Fruit fly (Drosophila melanogaster) whole organism, prepupa: Measurements from ENCODE around the gene abd-A.

Experiments used
- Blimp-1 ChIP-seq: fragments of 200-800 bp; sonication (Bioruptor generic); optimal IDR thresholded peaks from 3 replicates; lab custom pipeline; 2017; ENCODE audit warnings: missing biosample characterization, missing genetic modification characterization, mild to moderate bottlenecking, moderate library complexity, missing genetic modification reagents
- CG11294 ChIP-seq: fragments of 200-800 bp; sonication (Bioruptor generic); IDR thresholded peaks from 2 replicates; pipeline ENCODE4 v1.3.6; 2022; ENCODE audit warnings: missing biosample characterization, missing genetic modification characterization
- CG15336 ChIP-seq: fragments of 200-800 bp; sonication (Bioruptor generic); IDR thresholded peaks from 2 replicates; pipeline ENCODE4 v1.3.6; 2022; ENCODE audit warnings: missing biosample characterization, missing genetic modification characterization
- CG16779 ChIP-seq: fragments of 200-800 bp; sonication (Bioruptor generic); optimal IDR thresholded peaks from 3 replicates; lab custom pipeline; 2017; ENCODE audit warnings: missing biosample characterization, mild to moderate bottlenecking, missing genetic modification characterization
- CG3032 ChIP-seq: fragments of 200-800 bp; optimal IDR thresholded peaks from 2 replicates; lab custom pipeline; 2019; ENCODE audit warnings: missing biosample characterization, mild to moderate bottlenecking, missing genetic modification characterization, moderate library complexity
- CG31627 ChIP-seq: fragments of 200-800 bp; sonication (Bioruptor generic); optimal IDR thresholded peaks from 3 replicates; lab custom pipeline; 2016; ENCODE audit warnings: missing biosample characterization, missing genetic modification characterization
- CG32006 ChIP-seq: fragments of 200-800 bp; sonication (Bioruptor generic); optimal IDR thresholded peaks from 3 replicates; lab custom pipeline; 2017; ENCODE audit warnings: missing biosample characterization, mild to moderate bottlenecking, missing genetic modification characterization
- CG34406 ChIP-seq: fragments of 200-800 bp; sonication (Bioruptor generic); optimal IDR thresholded peaks from 3 replicates; lab custom pipeline; 2016; ENCODE audit warnings: missing biosample characterization, missing genetic modification characterization
- CG3919 ChIP-seq: fragments of 200-800 bp; sonication (Bioruptor generic); optimal IDR thresholded peaks from 3 replicates; lab custom pipeline; 2016; ENCODE audit warnings: missing biosample characterization, missing genetic modification characterization
- CG6163 ChIP-seq: fragments of 200-800 bp; sonication (Bioruptor generic); IDR thresholded peaks from 3 replicates; pipeline ENCODE4 v1.3.6; 2022; ENCODE audit warnings: missing biosample characterization, missing genetic modification characterization
- CG6792 ChIP-seq: fragments of 200-800 bp; sonication (Bioruptor generic); optimal IDR thresholded peaks from 3 replicates; lab custom pipeline; 2016; ENCODE audit warnings: missing biosample characterization, missing genetic modification characterization
- CG6808 ChIP-seq: fragments of 200-800 bp; sonication (Bioruptor generic); optimal IDR thresholded peaks from 3 replicates; lab custom pipeline; 2017; ENCODE audit warnings: missing biosample characterization, missing genetic modification characterization, mild to moderate bottlenecking, moderate library complexity, missing genetic modification reagents
- CG8119 ChIP-seq: fragments of 200-800 bp; sonication (Bioruptor generic); IDR thresholded peaks from 3 replicates; pipeline ENCODE4 v1.3.6; 2022; ENCODE audit warnings: missing biosample characterization, missing genetic modification characterization
- CG8319 ChIP-seq: fragments of 200-800 bp; sonication (Bioruptor generic); optimal IDR thresholded peaks from 3 replicates; lab custom pipeline; 2016; ENCODE audit warnings: missing biosample characterization, missing genetic modification characterization
- Eip75B ChIP-seq: fragments of 200-800 bp; sonication (Bioruptor generic); optimal IDR thresholded peaks from 3 replicates; lab custom pipeline; 2016; ENCODE audit warnings: missing biosample characterization, missing genetic modification characterization
- Eip78C ChIP-seq: fragments of 200-800 bp; sonication (Bioruptor generic); peaks from one replicate; lab custom pipeline; 2016; ENCODE audit warnings: missing biosample characterization, missing genetic modification characterization
- Ets21C ChIP-seq: fragments of 200-800 bp; sonication (Bioruptor generic); optimal IDR thresholded peaks from 3 replicates; lab custom pipeline; 2016; ENCODE audit warnings: missing biosample characterization, missing genetic modification characterization
- Ets96B ChIP-seq: fragments of 200-800 bp; optimal IDR thresholded peaks from 2 replicates; lab custom pipeline; 2019; ENCODE audit warnings: missing biosample characterization, mild to moderate bottlenecking, missing genetic modification characterization, moderate library complexity
- Hr38 ChIP-seq: sonication (Bioruptor generic); optimal IDR thresholded peaks from 2 replicates; lab custom pipeline; 2016; ENCODE audit warnings: missing biosample characterization, missing genetic modification characterization
- Lpt ChIP-seq: fragments of 200-800 bp; sonication (Bioruptor generic); optimal IDR thresholded peaks from 3 replicates; lab custom pipeline; 2016; ENCODE audit warnings: missing biosample characterization, missing genetic modification characterization
- Met ChIP-seq: fragments of 200-800 bp; sonication (Bioruptor generic); optimal IDR thresholded peaks from 3 replicates; lab custom pipeline; 2016; ENCODE audit warnings: missing biosample characterization, missing genetic modification characterization
- OdsH ChIP-seq: fragments of 200-800 bp; sonication (Bioruptor generic); optimal IDR thresholded peaks from 3 replicates; lab custom pipeline; 2016; ENCODE audit warnings: missing biosample characterization, missing genetic modification characterization
- Smox ChIP-seq: fragments of 200-800 bp; sonication (Bioruptor generic); optimal IDR thresholded peaks from 3 replicates; lab custom pipeline; 2016; ENCODE audit warnings: missing biosample characterization, missing genetic modification characterization
- Sox15 ChIP-seq: fragments of 200-800 bp; sonication (Bioruptor generic); optimal IDR thresholded peaks from 3 replicates; lab custom pipeline; 2016; ENCODE audit warnings: missing biosample characterization, missing genetic modification characterization
- achi ChIP-seq: fragments of 200-800 bp; sonication (Bioruptor generic); optimal IDR thresholded peaks from 3 replicates; lab custom pipeline; 2016; ENCODE audit warnings: missing biosample characterization, missing genetic modification characterization
- dsx ChIP-seq: fragments of 200-800 bp; optimal IDR thresholded peaks from 3 replicates; lab custom pipeline; 2019; ENCODE audit warnings: missing biosample characterization, mild to moderate bottlenecking, missing genetic modification characterization, moderate library complexity; ENCODE audit not compliant: poor library complexity, severe bottlenecking
- eg ChIP-seq: fragments of 200-800 bp; sonication (Bioruptor generic); IDR thresholded peaks from 3 replicates; pipeline ENCODE4 v1.3.6; 2022; ENCODE audit warnings: missing biosample characterization, missing genetic modification characterization
- esn ChIP-seq: fragments of 200-800 bp; sonication (Bioruptor generic); optimal IDR thresholded peaks from 2 replicates; lab custom pipeline; 2016; ENCODE audit warnings: missing biosample characterization, mild to moderate bottlenecking, missing genetic modification characterization, moderate library complexity
- fd59A ChIP-seq: fragments of 200-800 bp; sonication (Bioruptor generic); optimal IDR thresholded peaks from 2 replicates; lab custom pipeline; 2017; ENCODE audit warnings: missing biosample characterization, mild to moderate bottlenecking, missing genetic modification characterization, missing genetic modification reagents
- fd85E ChIP-seq: fragments of 200-800 bp; sonication (Bioruptor generic); optimal IDR thresholded peaks from 3 replicates; lab custom pipeline; 2016; ENCODE audit warnings: missing biosample characterization, missing genetic modification characterization
- fkh ChIP-seq: fragments of 200-800 bp; sonication (Bioruptor generic); optimal IDR thresholded peaks from 3 replicates; lab custom pipeline; 2017; ENCODE audit warnings: missing biosample characterization, mild to moderate bottlenecking, missing genetic modification characterization, moderate library complexity
- net ChIP-seq: fragments of 200-800 bp; sonication (Bioruptor generic); optimal IDR thresholded peaks from 3 replicates; lab custom pipeline; 2016; ENCODE audit warnings: missing biosample characterization, missing genetic modification characterization
- pdm3 ChIP-seq: fragments of 200-800 bp; sonication (Bioruptor generic); optimal IDR thresholded peaks from 3 replicates; lab custom pipeline; 2016; ENCODE audit warnings: missing biosample characterization, missing genetic modification characterization
- spab ChIP-seq: fragments of 200-800 bp; sonication (Bioruptor generic); optimal IDR thresholded peaks from 2 replicates; lab custom pipeline; 2017; ENCODE audit warnings: missing biosample characterization, mild to moderate bottlenecking, missing genetic modification characterization, missing genetic modification reagents
- ss ChIP-seq, 2 experiments: fragments of 200-800 bp; sonication (Bioruptor generic); optimal IDR thresholded peaks; 2 replicates in 1 of 2; 3 replicates in 1 of 2; lab custom pipeline; 2017 to 2018; ENCODE audit warnings: mild to moderate bottlenecking in 2 of 2, missing biosample characterization in 2 of 2, missing genetic modification characterization in 2 of 2, moderate library complexity in 1 of 2
- svp ChIP-seq: fragments of 200-800 bp; sonication (Bioruptor generic); peaks from one replicate; lab custom pipeline; 2016; ENCODE audit warnings: missing biosample characterization, missing genetic modification characterization
- topi ChIP-seq: fragments of 200-800 bp; sonication (Bioruptor generic); optimal IDR thresholded peaks from 3 replicates; lab custom pipeline; 2016; ENCODE audit warnings: missing biosample characterization, missing genetic modification characterization

abd-A gene

DNA sequence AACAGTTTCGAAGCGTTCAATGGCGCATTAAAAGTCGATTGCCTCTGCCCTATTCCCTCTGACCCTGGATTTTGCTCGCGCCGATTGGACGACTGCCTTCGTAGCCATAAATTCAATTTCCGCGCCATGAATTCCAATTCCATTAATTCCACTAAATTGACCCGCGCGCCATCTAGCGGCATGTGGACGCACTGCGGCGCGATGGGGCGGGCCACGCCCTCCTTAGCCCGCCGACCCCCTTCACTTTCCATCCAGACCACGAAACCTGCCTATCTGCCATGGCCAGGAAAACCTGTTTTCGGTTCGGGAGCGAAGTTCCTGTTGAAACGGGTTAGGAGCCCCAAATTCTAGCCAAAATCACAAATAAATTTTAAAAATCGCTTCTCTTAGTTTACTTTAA, 47.4 kb downstream of the abd-A start:
- TF ChIP-seq Ets96B (tag; lab: Kevin White, UChicago) (no peak), CG8119 (GFP tag; lab: Robert Waterston, UW) (no peak), CG31627 (GFP tag; lab: Kevin White, UChicago) (no peak), CG15336 (GFP tag; lab: Robert Waterston, UW) (no peak), CG11294 (no peak), CG3919 (GFP tag; lab: Kevin White, UChicago) (peak; percentile 50), Blimp-1 (GFP tag; lab: Kevin White, UChicago) (peak; percentile 18), ss (GFP tag; optimal IDR thresholded peaks at IDR 0.05; lab: Kevin White, UChicago) (peak in 1 of 2 experiments; percentile 4), CG6163 (GFP tag; lab: Robert Waterston, UW) (peak; percentile 39; the same call in 1 of the 3 replicates), OdsH (no peak), CG3032 (tag; lab: Kevin White, UChicago) (no peak), topi (GFP tag; lab: Kevin White, UChicago) (no peak), Eip78C (GFP tag; lab: Kevin White, UChicago) (no peak), Met (GFP tag; lab: Kevin White, UChicago) (peak; percentile 1), fd59A (GFP tag; lab: Kevin White, UChicago) (no peak), Smox (GFP tag; lab: Kevin White, UChicago) (no peak), eg (0 out of 3 replicates have a peak, but pooled peaks have one; percentile 14), svp (GFP tag; lab: Kevin White, UChicago) (peak; percentile 54)

DNA sequence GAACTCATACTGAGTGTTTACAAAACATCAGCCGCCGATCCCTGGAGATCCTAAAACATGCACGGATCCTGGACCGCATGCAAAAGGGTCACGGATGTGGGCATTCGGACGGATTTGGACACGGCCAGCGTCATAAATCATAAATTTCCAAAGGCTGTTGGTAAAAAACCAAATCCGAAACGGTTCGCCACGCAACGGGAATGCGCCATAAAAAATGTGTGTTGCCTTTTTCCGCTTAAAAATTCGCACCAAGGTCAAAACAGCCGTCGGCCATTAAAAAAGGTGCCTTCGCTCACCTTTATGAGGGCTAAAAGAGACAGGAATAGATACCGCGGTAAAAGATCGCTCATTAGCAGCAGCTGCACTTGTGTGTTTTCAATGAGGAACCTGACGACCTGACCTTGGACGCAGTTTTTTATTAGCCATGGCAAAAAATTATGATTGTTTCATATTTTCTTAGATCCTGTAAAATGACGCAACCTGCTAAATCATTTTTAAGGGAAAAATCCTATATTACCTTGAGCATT, 56.6 kb downstream of the abd-A start:
- TF ChIP-seq Ets96B (tag; lab: Kevin White, UChicago) (no peak), Ets21C (GFP tag; lab: Kevin White, UChicago) (no peak), pdm3 (GFP tag; lab: Kevin White, UChicago) (no peak), net (GFP tag; lab: Kevin White, UChicago) (no peak), Hr38 (GFP tag; lab: Kevin White, UChicago) (no peak), Sox15 (GFP tag; lab: Kevin White, UChicago) (no peak), dsx (GFP tag; lab: Kevin White, UChicago) (no peak), CG3032 (tag; lab: Kevin White, UChicago) (no peak), OdsH (no peak), Eip78C (GFP tag; lab: Kevin White, UChicago) (no peak), spab (GFP tag; lab: Kevin White, UChicago) (no peak), CG34406 (no peak), CG32006 (GFP tag; lab: Kevin White, UChicago) (no peak)

DNA sequence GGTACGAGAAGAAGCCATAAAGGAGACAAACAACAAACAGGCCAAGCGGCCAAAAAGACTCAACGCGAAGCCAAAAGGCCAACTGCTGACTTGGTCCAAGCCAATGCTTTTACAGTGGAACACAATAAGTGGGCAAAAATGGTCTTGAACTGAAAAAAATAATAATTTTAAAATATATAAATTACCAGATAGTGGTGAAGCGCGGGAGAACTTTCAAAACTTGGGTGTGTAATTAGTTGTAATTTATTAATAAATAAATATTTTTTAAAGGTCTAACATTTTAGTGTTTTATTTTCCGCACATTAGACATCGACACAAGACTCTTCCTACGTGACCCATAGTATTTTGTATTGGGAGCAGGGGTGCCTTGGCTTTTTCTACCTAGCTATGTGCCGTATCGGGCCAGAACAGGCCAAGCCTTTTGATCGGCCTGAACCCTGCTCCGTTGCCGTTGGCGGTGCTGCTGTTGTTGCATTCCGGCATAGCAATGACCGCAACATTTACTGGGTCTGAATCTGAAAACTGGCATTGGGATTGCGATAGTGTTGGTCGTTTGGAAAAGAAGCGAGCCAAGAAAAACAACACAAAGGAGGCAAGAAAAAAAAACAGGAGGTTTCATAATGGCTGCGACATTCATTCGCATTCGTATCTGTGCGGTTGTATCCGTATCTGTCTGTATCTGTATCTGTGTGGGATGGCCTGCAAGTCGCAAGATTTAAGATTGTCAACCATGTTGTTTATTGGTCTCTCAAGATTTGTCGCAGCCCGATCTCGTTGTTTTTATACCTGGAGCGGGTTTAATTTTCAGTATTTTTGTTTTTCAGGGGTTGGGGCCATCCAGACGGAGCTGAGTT, 58.0 kb downstream of the abd-A start:
- peak in 1 of 2 experiments; percentile 16 for TF ChIP-seq ss (GFP tag; optimal IDR thresholded peaks at IDR 0.05; lab: Kevin White, UChicago)
- no peak for TF ChIP-seq Eip75B
- peak; percentile 44 for TF ChIP-seq CG3032 (tag; lab: Kevin White, UChicago)
- TF ChIP-seq fd85E = no peak
- TF ChIP-seq CG6808 (GFP tag; lab: Kevin White, UChicago) = peak; percentile 33
- no peak for TF ChIP-seq CG6792
- TF ChIP-seq CG16779 (tag; lab: Kevin White, UChicago) = no peak
- no peak for TF ChIP-seq fkh (GFP tag; lab: Kevin White, UChicago)
- TF ChIP-seq Eip78C (GFP tag; lab: Kevin White, UChicago) = peak; percentile 55
- TF ChIP-seq CG8319 (GFP tag; lab: Kevin White, UChicago) = no peak
- no peak for TF ChIP-seq esn (GFP tag; lab: Kevin White, UChicago)
- peak; percentile 19 for TF ChIP-seq CG32006 (GFP tag; lab: Kevin White, UChicago)
- TF ChIP-seq Lpt = no peak
- TF ChIP-seq achi (GFP tag; lab: Kevin White, UChicago) = peak; percentile 12
- peak; percentile 46 for TF ChIP-seq Ets96B (tag; lab: Kevin White, UChicago)
